Fruit fly (Drosophila melanogaster) Kc167 (cell line): ENCODE measurements around the gene CG2200.

ENCODE experiments used
- Sin3A ChIP-seq: fragments of >200 bp; optimal IDR thresholded peaks from 2 replicates; lab custom pipeline; 2018; ENCODE audit warnings: missing external identifiers
- h ChIP-seq: fragments of >200 bp; optimal IDR thresholded peaks from 3 replicates; lab custom pipeline; 2018; ENCODE audit warnings: missing external identifiers
- insv ChIP-seq: fragments of >200 bp; optimal IDR thresholded peaks from 3 replicates; lab custom pipeline; 2018; ENCODE audit warnings: missing external identifiers
- psq ChIP-seq: fragments of >200 bp; optimal IDR thresholded peaks from 2 replicates; lab custom pipeline; 2017; ENCODE audit warnings: missing external identifiers
- ttk ChIP-seq: sonication (Bioruptor generic); optimal IDR thresholded peaks from 2 replicates; lab custom pipeline; 2017; ENCODE audit warnings: missing external identifiers

- TF ChIP-seq h (lab: Kevin White, UChicago), result no peak
- no peak for TF ChIP-seq psq (lab: Kevin White, UChicago)
- no peak for TF ChIP-seq Sin3A (lab: Kevin White, UChicago)
- TF ChIP-seq ttk (lab: Kevin White, UChicago), result no peak
- no peak for TF ChIP-seq insv
These were observed 44.8 kb downstream of the CG2200 start, which contains the start of gene CG32645 for dm6 chrX:13138887-13139286.
